Worm (Caenorhabditis elegans) whole organism, L2 larva: Measurements from ENCODE around the gene B0464.6.

Experiments used
- C34F6.9 ChIP-seq: fragments of 150-350 bp; optimal IDR thresholded peaks from 2 replicates; lab custom pipeline; 2014; ENCODE audit warnings: missing biosample characterization, missing genetic modification characterization
- F13H6.1 ChIP-seq: sonication (generic microtip); optimal IDR thresholded peaks from 2 replicates; lab custom pipeline; 2016; ENCODE audit warnings: missing genetic modification characterization, missing compliant biosample characterization
- R02D3.7 ChIP-seq: fragments of 150-350 bp; optimal IDR thresholded peaks from 2 replicates; lab custom pipeline; 2014; ENCODE audit warnings: missing biosample characterization, missing genetic modification characterization
- Y55F3AM.14 ChIP-seq: fragments of 200-800 bp; sonication (Bioruptor generic); optimal IDR thresholded peaks from 2 replicates; lab custom pipeline; 2018; ENCODE audit warnings: mild to moderate bottlenecking, missing genetic modification characterization, missing compliant biosample characterization
- ZK546.5 ChIP-seq: sonication (generic microtip); optimal IDR thresholded peaks from 2 replicates; lab custom pipeline; 2017; ENCODE audit warnings: missing biosample characterization, missing genetic modification characterization
- aly-2 ChIP-seq: fragments of 150-350 bp; optimal IDR thresholded peaks from 2 replicates; lab custom pipeline; 2014; ENCODE audit warnings: missing biosample characterization, missing genetic modification characterization
- ama-1 ChIP-seq: fragments of 150-350 bp; optimal IDR thresholded peaks from 2 replicates; lab custom pipeline; 2018; ENCODE audit warnings: inconsistent platforms
- blmp-1 ChIP-seq: sonication (generic microtip); optimal IDR thresholded peaks from 2 replicates; lab custom pipeline; 2017; ENCODE audit warnings: missing genetic modification characterization, mild to moderate bottlenecking, missing compliant biosample characterization, antibody characterized with exemption, moderate library complexity; ENCODE audit not compliant: insufficient read depth
- ceh-16 ChIP-seq: fragments of 150-350 bp; optimal IDR thresholded peaks from 2 replicates; lab custom pipeline; 2014; ENCODE audit warnings: missing biosample characterization, missing genetic modification characterization
- ceh-82 ChIP-seq: fragments of 150-350 bp; optimal IDR thresholded peaks from 2 replicates; lab custom pipeline; 2014; ENCODE audit warnings: missing biosample characterization, missing genetic modification characterization
- crh-2 ChIP-seq: sonication (generic microtip); optimal IDR thresholded peaks from 2 replicates; lab custom pipeline; 2017; ENCODE audit warnings: missing biosample characterization, missing genetic modification characterization
- egl-27 ChIP-seq: sonication (generic microtip); optimal IDR thresholded peaks from 3 replicates; lab custom pipeline; 2017; ENCODE audit warnings: missing biosample characterization, missing genetic modification reagents, missing genetic modification characterization
- elt-1 ChIP-seq: fragments of 150-350 bp; optimal IDR thresholded peaks from 2 replicates; lab custom pipeline; 2014; ENCODE audit warnings: missing biosample characterization, missing genetic modification characterization
- elt-3 ChIP-seq: sonication (generic microtip); optimal IDR thresholded peaks from 2 replicates; lab custom pipeline; 2017; ENCODE audit warnings: missing biosample characterization, missing genetic modification characterization
- fos-1 ChIP-seq: fragments of 150-350 bp; optimal IDR thresholded peaks from 2 replicates; lab custom pipeline; 2014; ENCODE audit warnings: missing biosample characterization, missing genetic modification characterization
- gmeb-1 ChIP-seq: fragments of 150-350 bp; optimal IDR thresholded peaks from 2 replicates; lab custom pipeline; 2014; ENCODE audit warnings: missing biosample characterization, missing genetic modification characterization
- lin-11 ChIP-seq: fragments of 150-350 bp; sonication (generic microtip); optimal IDR thresholded peaks from 2 replicates; lab custom pipeline; 2014; ENCODE audit warnings: missing biosample characterization, missing genetic modification characterization, inconsistent platforms, mixed read lengths
- lin-13 ChIP-seq: fragments of 150-350 bp; optimal IDR thresholded peaks from 2 replicates; lab custom pipeline; 2014; ENCODE audit warnings: missing biosample characterization, missing genetic modification reagents, missing genetic modification characterization
- lsy-2 ChIP-seq, 2 experiments: fragments of 150-350 bp in 1 of 2; sonication (generic microtip) in 1 of 2; optimal IDR thresholded peaks; 2 replicates each; lab custom pipeline; 2014 to 2017; ENCODE audit warnings: missing biosample characterization in 2 of 2, missing genetic modification characterization in 2 of 2
- mab-5 ChIP-seq: fragments of 150-350 bp; optimal IDR thresholded peaks from 2 replicates; lab custom pipeline; 2014; ENCODE audit warnings: missing biosample characterization, missing genetic modification characterization
- mbf-1 ChIP-seq: sonication (generic microtip); optimal IDR thresholded peaks from 2 replicates; lab custom pipeline; 2017; ENCODE audit warnings: missing biosample characterization, missing genetic modification characterization
- mdl-1 ChIP-seq, 2 experiments: fragments of 150-350 bp in 1 of 2; sonication (generic microtip) in 1 of 2; optimal IDR thresholded peaks; 2 replicates each; lab custom pipeline; 2017; ENCODE audit warnings: missing biosample characterization in 2 of 2, missing genetic modification characterization in 2 of 2
- nhr-10 ChIP-seq: sonication (generic microtip); optimal IDR thresholded peaks from 2 replicates; lab custom pipeline; 2017; ENCODE audit warnings: missing biosample characterization, missing genetic modification characterization
- nhr-12 ChIP-seq: fragments of 150-350 bp; optimal IDR thresholded peaks from 2 replicates; lab custom pipeline; 2014; ENCODE audit warnings: missing biosample characterization, missing genetic modification characterization
- nhr-129 ChIP-seq: fragments of 150-350 bp; optimal IDR thresholded peaks from 2 replicates; lab custom pipeline; 2014; ENCODE audit warnings: missing biosample characterization, missing genetic modification characterization
- nhr-21 ChIP-seq: fragments of 150-350 bp; optimal IDR thresholded peaks from 2 replicates; lab custom pipeline; 2014; ENCODE audit warnings: missing biosample characterization, missing genetic modification characterization
- nhr-237 ChIP-seq: fragments of 150-350 bp; optimal IDR thresholded peaks from 2 replicates; lab custom pipeline; 2014; ENCODE audit warnings: missing biosample characterization, missing genetic modification characterization
- nhr-25 ChIP-seq: fragments of 150-350 bp; sonication (generic microtip); optimal IDR thresholded peaks from 3 replicates; lab custom pipeline; 2014; ENCODE audit warnings: missing biosample characterization, missing genetic modification characterization
- nhr-6 ChIP-seq: fragments of 150-350 bp; optimal IDR thresholded peaks from 2 replicates; lab custom pipeline; 2014; ENCODE audit warnings: missing biosample characterization, missing genetic modification characterization
- nhr-77 ChIP-seq: fragments of 150-350 bp; optimal IDR thresholded peaks from 2 replicates; lab custom pipeline; 2014; ENCODE audit warnings: missing biosample characterization, missing genetic modification characterization
- peb-1 ChIP-seq: fragments of 150-350 bp; optimal IDR thresholded peaks from 2 replicates; lab custom pipeline; 2014; ENCODE audit warnings: missing biosample characterization, missing genetic modification characterization
- skn-1 ChIP-seq: sonication (generic microtip); optimal IDR thresholded peaks from 2 replicates; lab custom pipeline; 2017; ENCODE audit warnings: missing biosample characterization, missing genetic modification characterization
- sma-3 ChIP-seq: sonication (generic microtip); optimal IDR thresholded peaks from 2 replicates; lab custom pipeline; 2016; ENCODE audit warnings: missing genetic modification reagents, missing genetic modification characterization, missing compliant biosample characterization
- sma-9 ChIP-seq, 2 experiments: fragments of 150-350 bp in 1 of 2; sonication (generic microtip) in 1 of 2; optimal IDR thresholded peaks; 2 replicates each; lab custom pipeline; 2014 to 2016; ENCODE audit warnings: missing genetic modification characterization in 2 of 2, mild to moderate bottlenecking in 1 of 2, missing biosample characterization in 1 of 2, missing compliant biosample characterization in 1 of 2, missing genetic modification reagents in 1 of 2, moderate library complexity in 1 of 2
- snpc-4 ChIP-seq: fragments of 150-350 bp; optimal IDR thresholded peaks from 2 replicates; lab custom pipeline; 2014; ENCODE audit warnings: missing biosample characterization, missing genetic modification characterization
- unc-39 ChIP-seq: fragments of 150-350 bp; optimal IDR thresholded peaks from 2 replicates; lab custom pipeline; 2014; ENCODE audit warnings: missing biosample characterization, missing genetic modification characterization
- unc-55 ChIP-seq: fragments of 150-350 bp; sonication (generic microtip); optimal IDR thresholded peaks from 3 replicates; lab custom pipeline; 2014; ENCODE audit warnings: missing biosample characterization, missing genetic modification reagents, missing genetic modification characterization
- zag-1 ChIP-seq: fragments of 150-350 bp; optimal IDR thresholded peaks from 2 replicates; lab custom pipeline; 2014; ENCODE audit warnings: missing biosample characterization, missing genetic modification characterization
- ztf-1 ChIP-seq: fragments of 200-800 bp; sonication (Bioruptor generic); conservative IDR thresholded peaks from 2 replicates; pipeline ENCODE4 v1.3.6; 2022; ENCODE audit warnings: missing genetic modification characterization, missing compliant biosample characterization

B0464.6 gene

DNA sequence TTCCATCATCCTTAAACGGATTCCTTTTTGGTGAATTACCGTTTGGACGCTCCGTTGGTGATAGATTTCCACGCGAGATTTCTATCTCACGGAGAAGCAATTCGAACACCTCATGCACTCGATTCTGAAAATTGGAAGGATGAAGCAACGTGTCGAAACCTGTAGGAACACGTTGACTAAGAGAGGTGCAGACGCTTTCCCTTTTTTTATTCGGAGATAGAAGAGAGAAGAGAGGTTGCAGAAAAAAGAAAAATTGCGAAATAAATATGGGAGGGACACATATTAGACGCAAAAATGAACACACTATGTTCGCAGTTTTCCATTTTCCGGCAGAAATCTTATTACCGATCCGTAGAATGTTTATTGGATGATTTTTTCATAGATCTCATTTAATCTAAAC lies 11.0 kb downstream of the B0464.6 start:
- TF ChIP-seq Y55F3AM.14 (GFP tag; lab: Kevin White, UChicago) = no peak
- TF ChIP-seq elt-1 (tag; lab: Kevin White, UChicago) = no peak
- TF ChIP-seq nhr-10 = no peak
- peak; percentile 58 for TF ChIP-seq blmp-1 (tag; lab: Kevin White, UChicago)
- TF ChIP-seq unc-55 (GFP tag; lab: Kevin White, UChicago) = peak; percentile 30

DNA sequence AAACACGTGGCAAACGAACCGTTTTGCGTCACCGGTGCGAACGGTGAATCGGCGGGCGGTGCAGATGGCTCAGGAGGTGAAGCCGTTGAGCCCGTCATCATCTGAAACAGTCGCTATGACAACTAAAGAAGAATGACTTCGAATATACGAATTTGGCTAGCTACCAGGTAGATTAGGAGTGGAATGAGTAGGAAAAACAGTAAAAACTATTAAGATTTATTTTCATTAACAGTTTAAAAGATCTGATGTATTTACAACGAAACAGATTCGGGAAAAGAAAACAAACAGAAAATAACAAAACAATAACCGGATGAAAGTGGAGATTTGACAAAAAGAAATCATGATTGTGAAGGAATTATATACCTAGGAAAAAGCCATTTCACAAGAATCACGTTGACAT lies 11.8 kb downstream of the B0464.6 start, which contains the start of gene F54C8.7:
F54C8.7 (minus strand) TSS at position 101 of the 400 bp plus-strand sequence.
- TF ChIP-seq ceh-82 (tag; lab: Kevin White, UChicago) (no peak), skn-1 (tag; lab: Kevin White, UChicago) (no peak), mbf-1 (no peak), nhr-21 (tag; lab: Kevin White, UChicago) (no peak), lsy-2 (tag; optimal IDR thresholded peaks at IDR 0.05; lab: Kevin White, UChicago) (no peak), F13H6.1 (tag; lab: Kevin White, UChicago) (no peak), snpc-4 (tag; lab: Kevin White, UChicago) (no peak), fos-1 (tag; lab: Kevin White, UChicago) (no peak), nhr-6 (tag; lab: Kevin White, UChicago) (no peak), nhr-77 (tag; lab: Kevin White, UChicago) (no peak), blmp-1 (tag; lab: Kevin White, UChicago) (no peak), aly-2 (tag; lab: Kevin White, UChicago) (no peak), sma-3 (no peak), C34F6.9 (tag; lab: Kevin White, UChicago) (no peak), nhr-12 (tag; lab: Kevin White, UChicago) (no peak), R02D3.7 (tag; lab: Kevin White, UChicago) (no peak), Y55F3AM.14 (GFP tag; lab: Kevin White, UChicago) (no peak)

DNA sequence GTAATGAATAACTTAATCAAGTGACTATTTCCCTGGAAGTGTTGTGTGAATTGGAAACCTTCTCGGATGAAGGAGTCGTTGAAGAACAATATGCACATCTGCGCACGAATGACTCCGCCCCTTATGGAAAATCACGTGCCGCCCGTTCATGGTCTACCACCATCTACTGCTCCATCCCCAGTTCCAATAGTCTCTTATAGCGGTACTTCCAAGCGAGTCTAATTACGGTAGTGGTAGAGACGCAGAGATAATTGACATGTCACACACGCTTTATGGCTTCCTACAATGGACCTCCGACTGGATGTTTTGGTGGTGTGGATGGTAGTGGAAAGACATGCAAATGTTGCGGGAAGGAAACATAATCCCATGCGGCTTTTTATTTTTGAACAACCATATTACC lies 14.8 kb downstream of the B0464.6 start:
- TF ChIP-seq C34F6.9 (tag; lab: Kevin White, UChicago) (peak; percentile 65), unc-55 (GFP tag; lab: Kevin White, UChicago) (no peak), ceh-82 (tag; lab: Kevin White, UChicago) (no peak), sma-9 (GFP tag; optimal IDR thresholded peaks at IDR 0.05; lab: Kevin White, UChicago) (no peak), sma-9 (tag; optimal IDR thresholded peaks at IDR 0.05; lab: Kevin White, UChicago) (no peak), lsy-2 (tag; optimal IDR thresholded peaks at IDR 0.05; lab: Kevin White, UChicago) (peak in 1 of 2 experiments; percentile 18), R02D3.7 (tag; lab: Kevin White, UChicago) (no peak), lin-11 (tag; lab: Kevin White, UChicago) (no peak), nhr-129 (tag; lab: Kevin White, UChicago) (peak; percentile 42)

DNA sequence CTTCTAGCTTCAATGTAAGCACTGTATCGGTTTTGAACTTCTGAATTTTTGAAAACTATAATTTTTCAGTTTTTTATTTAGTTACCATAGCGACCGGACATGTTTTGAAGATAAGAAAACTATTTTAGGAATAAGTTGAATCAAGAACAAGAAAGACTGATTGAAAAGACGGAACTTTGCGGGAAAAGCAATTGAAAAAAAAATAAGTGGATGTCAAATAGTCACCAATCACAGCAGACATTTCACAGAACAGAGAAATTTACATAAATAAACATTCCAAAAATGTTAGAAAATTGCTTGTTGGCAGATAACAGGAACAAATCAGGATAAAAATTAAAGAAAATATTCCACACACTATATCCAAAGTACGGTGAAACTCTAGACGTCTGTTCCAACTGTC lies 15.9 kb downstream of the B0464.6 start, which contains the start of gene F54C8.6:
F54C8.6 (minus strand) TSS at position 101 of the 400 bp plus-strand sequence.
- TF ChIP-seq mdl-1 (tag; optimal IDR thresholded peaks at IDR 0.05; lab: Kevin White, UChicago) (no peak), sma-9 (GFP tag; optimal IDR thresholded peaks at IDR 0.05; lab: Kevin White, UChicago) (no peak), sma-9 (tag; optimal IDR thresholded peaks at IDR 0.05; lab: Kevin White, UChicago) (no peak), ceh-82 (tag; lab: Kevin White, UChicago) (no peak), egl-27 (tag; lab: Kevin White, UChicago) (no peak), elt-3 (no peak), nhr-12 (tag; lab: Kevin White, UChicago) (no peak), peb-1 (tag; lab: Kevin White, UChicago) (no peak), nhr-21 (tag; lab: Kevin White, UChicago) (no peak), nhr-25 (tag; lab: Kevin White, UChicago) (no peak), nhr-129 (tag; lab: Kevin White, UChicago) (no peak), ZK546.5 (tag; lab: Kevin White, UChicago) (no peak), lin-13 (GFP tag; lab: Kevin White, UChicago) (no peak)
- TF ChIP-seq, all 48 proteins: peak for 0

DNA sequence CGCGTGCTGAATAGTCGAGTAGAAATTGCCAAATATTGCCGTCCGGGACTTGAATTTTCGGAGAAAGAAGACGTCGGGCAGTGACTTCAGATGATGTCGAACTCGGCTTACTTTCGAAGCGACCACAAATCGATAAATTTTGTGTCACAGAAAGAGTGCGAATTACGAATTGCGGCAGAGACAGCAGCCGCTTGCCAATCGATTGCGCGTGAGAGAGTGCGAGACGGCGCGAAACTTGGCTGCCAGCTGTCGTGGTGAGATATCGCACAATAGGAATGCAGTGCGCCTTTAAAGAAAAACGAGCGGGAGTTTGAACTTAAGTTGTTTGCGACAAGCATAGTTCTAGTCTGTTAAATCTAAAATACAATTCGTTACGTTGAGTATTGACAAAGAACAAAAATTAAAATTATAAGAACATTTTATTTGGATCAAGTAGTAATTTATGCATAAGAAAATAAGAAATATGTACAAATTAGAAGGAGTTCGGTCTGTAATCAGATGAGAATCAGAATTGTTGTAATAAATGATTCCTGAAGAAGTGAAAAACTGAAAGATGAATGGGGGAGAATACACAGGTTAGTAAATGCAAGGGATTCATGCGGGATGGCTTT lies 22.2 kb downstream of the B0464.6 start, which contains the start of gene pir-2:
pir-2 (minus strand) TSS at position 218 of the 611 bp plus-strand sequence.
- TF ChIP-seq ama-1 (lab: Kevin White, UChicago) (peak; percentile 65), unc-39 (no peak), mdl-1 (tag; optimal IDR thresholded peaks at IDR 0.05; lab: Kevin White, UChicago) (peak; percentile 28 to 46), ztf-1 (no peak), nhr-6 (tag; lab: Kevin White, UChicago) (peak; percentile 41), nhr-10 (no peak), egl-27 (tag; lab: Kevin White, UChicago) (no peak), mab-5 (tag; lab: Kevin White, UChicago) (peak; percentile 77), crh-2 (tag; lab: Kevin White, UChicago) (peak; percentile 93), zag-1 (peak; percentile 74), lsy-2 (tag; optimal IDR thresholded peaks at IDR 0.05; lab: Kevin White, UChicago) (peak; percentile 70 to 93), aly-2 (tag; lab: Kevin White, UChicago) (no peak), C34F6.9 (tag; lab: Kevin White, UChicago) (peak; percentile 74), nhr-237 (tag; lab: Kevin White, UChicago) (no peak), sma-9 (GFP tag; optimal IDR thresholded peaks at IDR 0.05; lab: Kevin White, UChicago) (peak; percentile 81), sma-9 (tag; optimal IDR thresholded peaks at IDR 0.05; lab: Kevin White, UChicago) (no peak), ceh-16 (peak; percentile 39), ZK546.5 (tag; lab: Kevin White, UChicago) (peak; percentile 58), elt-3 (no peak), lin-13 (GFP tag; lab: Kevin White, UChicago) (peak; percentile 90), unc-55 (GFP tag; lab: Kevin White, UChicago) (peak; percentile 97), nhr-129 (tag; lab: Kevin White, UChicago) (peak; percentile 92), nhr-25 (tag; lab: Kevin White, UChicago) (peak; percentile 68), gmeb-1 (peak; percentile 92), lin-11 (tag; lab: Kevin White, UChicago) (peak; percentile 90), snpc-4 (tag; lab: Kevin White, UChicago) (peak; percentile 79)
